Worm (Caenorhabditis elegans): ENCODE data around the gene cpi-2.
"Not testable (repeated sequence)": the region's sequence is repeated elsewhere in the genome, so short reads cannot be mapped to it uniquely, and the experiment has no call there.

cpi-2 gene

DNA sequence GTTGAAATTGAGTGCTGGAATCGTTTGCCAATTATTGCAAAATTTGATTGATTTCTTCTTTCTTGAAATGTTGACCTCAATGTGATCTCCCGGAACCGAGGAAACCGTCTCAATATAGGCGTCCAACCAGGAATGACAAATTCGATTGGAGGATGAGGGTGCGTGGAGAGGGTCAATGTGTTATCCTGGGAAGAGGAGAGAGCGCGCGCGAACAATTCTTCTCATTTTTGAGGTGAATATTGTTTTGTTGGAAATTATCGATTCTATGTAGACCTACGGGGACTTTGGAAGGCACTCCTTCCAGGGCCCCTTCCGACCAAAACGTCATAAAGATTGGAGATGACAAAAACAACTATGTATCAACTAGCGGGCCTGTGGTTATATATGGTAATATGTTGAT lies 7.3 kb upstream of the cpi-2 start:
- TF ChIP-seq ama-1 (optimal IDR thresholded peaks at IDR 0.05) (no peak), B0310.2 (tag; optimal IDR thresholded peaks at IDR 0.05) (no peak), F13C5.2 (tag; optimal IDR thresholded peaks at IDR 0.05) (no peak), tbx-11 (GFP tag; IDR thresholded peaks at IDR 0.05) (no peak), tra-4 (tag; optimal IDR thresholded peaks at IDR 0.05) (no peak), ets-7 (tag; optimal IDR thresholded peaks at IDR 0.05) (no peak), tbx-37 (GFP tag; conservative IDR thresholded peaks at IDR 0.05) (no peak), flt-1 (GFP tag; IDR thresholded peaks at IDR 0.05) (no peak), sea-1 (GFP tag; conservative IDR thresholded peaks at IDR 0.05) (no peak), ceh-36 (tag; optimal IDR thresholded peaks at IDR 0.05) (no peak), hmbx-1 (tag; optimal IDR thresholded peaks at IDR 0.05) (no peak), hmg-4 (GFP tag; optimal IDR thresholded peaks at IDR 0.05) (no peak), scrt-1 (GFP tag; IDR thresholded peaks at IDR 0.05) (no peak), pes-1 (GFP tag; IDR thresholded peaks at IDR 0.05) (no peak)

DNA sequence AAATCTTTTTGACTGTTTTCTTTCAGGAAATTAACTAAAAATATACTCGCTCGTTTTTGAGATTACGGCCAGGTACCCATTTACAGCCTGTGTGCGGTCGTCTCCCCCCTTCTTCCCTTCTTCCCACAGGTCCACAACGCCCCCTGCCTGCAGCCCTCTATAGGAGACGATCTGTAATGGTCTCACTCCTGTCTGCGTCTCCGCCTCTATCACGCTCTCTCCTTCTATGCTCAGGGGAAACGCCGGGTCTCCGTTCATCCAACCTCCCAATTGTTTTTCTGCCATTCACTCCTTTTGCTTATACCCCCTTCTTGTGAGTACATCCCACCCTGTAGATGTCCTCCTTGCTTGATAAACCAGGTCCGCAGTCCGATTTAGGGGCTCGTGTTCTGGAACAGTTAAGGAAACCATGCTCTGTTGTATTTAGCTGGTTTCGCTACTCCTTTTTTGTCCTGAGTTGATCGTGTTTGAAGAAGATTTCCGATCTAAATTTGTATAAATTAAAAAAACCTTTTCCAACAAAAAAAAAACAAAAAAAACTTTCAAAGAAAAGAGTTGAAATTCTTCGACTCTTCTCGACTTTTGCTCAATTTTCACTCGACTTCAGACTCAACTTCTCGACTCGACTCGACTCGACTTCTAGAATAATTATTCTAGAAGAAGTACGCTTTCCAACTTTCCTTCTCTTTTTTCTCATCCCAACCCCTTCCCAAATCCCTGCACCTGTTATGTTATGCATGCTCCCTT lies 5.3 kb upstream of the cpi-2 start, which contains the start of gene F29G9.1:
Gene F29G9.1 (plus strand): TSS at position 697 of the 747 bp plus-strand sequence.
- not testable (repeated sequence) for TF ChIP-seq ceh-36 (tag; optimal IDR thresholded peaks at IDR 0.05); F13C5.2 (tag; optimal IDR thresholded peaks at IDR 0.05); tbx-37 (GFP tag; conservative IDR thresholded peaks at IDR 0.05)

DNA sequence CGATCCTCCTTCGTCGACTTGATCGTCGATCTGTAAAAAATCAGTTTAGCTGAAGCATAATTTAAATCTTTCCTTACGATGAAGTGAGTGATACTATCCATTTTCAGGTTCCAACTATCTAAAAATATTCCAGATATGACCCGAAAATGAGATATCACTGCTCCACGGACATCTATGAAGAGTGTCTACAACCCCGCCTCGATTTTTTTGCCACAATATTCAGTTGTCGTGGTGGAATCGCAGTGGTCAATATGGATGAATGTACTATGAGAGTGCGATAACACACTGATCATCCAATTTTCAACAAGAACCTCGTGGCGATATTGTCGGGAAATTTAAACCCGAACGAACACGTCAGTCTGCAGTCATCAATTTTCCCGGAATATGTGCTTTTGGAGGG lies 2.5 kb upstream of the cpi-2 start, which contains the start of gene R01B10.2:
Gene R01B10.2 (minus strand): TSS at position 101 of the 400 bp plus-strand sequence.
- TF ChIP-seq scrt-1 (GFP tag; IDR thresholded peaks at IDR 0.05) = no peak
- TF ChIP-seq flt-1 (GFP tag; IDR thresholded peaks at IDR 0.05) = no peak
- no peak for TF ChIP-seq sea-1 (GFP tag; conservative IDR thresholded peaks at IDR 0.05)
- TF ChIP-seq tra-4 (tag; optimal IDR thresholded peaks at IDR 0.05) = no peak
- no peak for TF ChIP-seq pes-1 (GFP tag; IDR thresholded peaks at IDR 0.05)
- no peak for TF ChIP-seq tbx-11 (GFP tag; IDR thresholded peaks at IDR 0.05)
- TF ChIP-seq ets-7 (tag; optimal IDR thresholded peaks at IDR 0.05) = no peak
- no peak for TF ChIP-seq hmbx-1 (tag; optimal IDR thresholded peaks at IDR 0.05)
- TF ChIP-seq hnd-1 (tag; optimal IDR thresholded peaks at IDR 0.05) = no peak
- no peak for TF ChIP-seq ama-1 (optimal IDR thresholded peaks at IDR 0.05)
- TF ChIP-seq aly-1 (tag; optimal IDR thresholded peaks at IDR 0.05) = no peak
- TF ChIP-seq ceh-13 (GFP tag; optimal IDR thresholded peaks at IDR 0.05) = no peak
- TF ChIP-seq ceh-36 (tag; optimal IDR thresholded peaks at IDR 0.05) = no peak

DNA sequence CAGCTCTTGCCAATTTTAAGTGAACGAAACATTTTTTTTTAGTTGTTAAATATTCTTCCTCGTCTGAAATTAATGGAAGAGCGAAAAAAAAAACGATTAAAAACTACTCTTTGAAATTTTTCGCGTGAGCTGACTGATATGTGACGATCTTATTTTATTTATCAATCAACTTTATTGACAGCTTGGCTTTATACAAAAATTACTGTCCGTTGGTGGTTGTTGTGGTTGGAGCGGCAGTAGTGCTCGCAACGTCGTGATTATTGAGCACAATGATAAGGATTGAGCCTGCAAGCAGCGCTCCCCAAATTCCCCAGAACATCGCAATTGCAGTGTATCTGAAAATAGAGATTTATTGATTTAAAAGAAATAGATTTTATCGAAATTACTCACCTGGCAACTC lies 586 bp downstream of the cpi-2 start:
- TF ChIP-seq flt-1 (GFP tag; IDR thresholded peaks at IDR 0.05) = no peak
- TF ChIP-seq ets-7 (tag; optimal IDR thresholded peaks at IDR 0.05) = no peak
- no peak for TF ChIP-seq B0310.2 (tag; optimal IDR thresholded peaks at IDR 0.05)
- no peak for TF ChIP-seq scrt-1 (GFP tag; IDR thresholded peaks at IDR 0.05)
- TF ChIP-seq ceh-36 (tag; optimal IDR thresholded peaks at IDR 0.05) = no peak
- no peak for TF ChIP-seq aly-1 (tag; optimal IDR thresholded peaks at IDR 0.05)
- no peak for TF ChIP-seq hmbx-1 (tag; optimal IDR thresholded peaks at IDR 0.05)
- no peak for TF ChIP-seq sea-1 (GFP tag; conservative IDR thresholded peaks at IDR 0.05)
- TF ChIP-seq pes-1 (GFP tag; IDR thresholded peaks at IDR 0.05) = no peak
- no peak for TF ChIP-seq tra-4 (tag; optimal IDR thresholded peaks at IDR 0.05)
- no peak for TF ChIP-seq tbx-11 (GFP tag; IDR thresholded peaks at IDR 0.05)
- no peak for TF ChIP-seq hmg-4 (GFP tag; optimal IDR thresholded peaks at IDR 0.05)
- TF ChIP-seq hnd-1 (tag; optimal IDR thresholded peaks at IDR 0.05) = no peak
- no peak for TF ChIP-seq tbx-37 (GFP tag; conservative IDR thresholded peaks at IDR 0.05)
- no peak for TF ChIP-seq ceh-13 (GFP tag; optimal IDR thresholded peaks at IDR 0.05)
- TF ChIP-seq ama-1 (optimal IDR thresholded peaks at IDR 0.05) = no peak
- TF ChIP-seq F13C5.2 (tag; optimal IDR thresholded peaks at IDR 0.05) = no peak

DNA sequence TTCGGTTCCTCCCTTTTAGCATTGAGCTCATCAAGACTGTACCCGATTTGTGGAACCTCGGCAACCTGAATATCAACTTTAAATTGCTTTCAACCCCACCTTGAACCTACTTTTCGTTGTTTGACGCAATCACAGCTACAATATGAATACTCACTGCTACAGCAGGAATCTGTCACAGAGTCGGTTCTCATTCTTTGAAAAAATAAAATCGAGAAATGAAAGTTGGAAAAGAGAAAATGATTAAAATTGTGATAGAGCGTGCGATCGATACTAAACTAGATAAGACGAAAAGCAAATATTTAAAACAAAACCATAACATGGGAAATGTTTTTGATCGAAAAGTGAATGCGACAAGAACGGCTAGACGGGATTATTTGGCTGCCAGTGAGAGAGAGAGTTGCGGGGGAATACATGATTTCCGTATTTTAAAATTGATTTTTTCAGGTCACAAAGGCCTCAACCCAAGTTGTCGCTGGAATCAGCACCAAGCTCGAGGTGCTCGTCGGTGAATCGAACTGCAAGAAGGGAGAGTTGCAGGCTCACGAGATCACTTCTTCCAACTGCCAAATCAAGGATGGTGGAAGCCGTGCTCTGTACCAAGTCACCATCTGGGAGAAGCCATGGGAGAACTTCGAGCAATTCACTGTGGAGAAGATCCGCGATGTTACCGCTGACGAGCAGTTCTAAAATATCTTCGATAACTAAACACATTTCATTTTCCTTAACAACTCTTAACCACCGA lies 1.2 kb downstream of the cpi-2 start, which contains the start of gene R01B10.3:
Gene R01B10.3 (minus strand): TSS at position 277 of the 742 bp plus-strand sequence.
- TF ChIP-seq F13C5.2 (tag; optimal IDR thresholded peaks at IDR 0.05) (no peak), hmbx-1 (tag; optimal IDR thresholded peaks at IDR 0.05) (no peak), ama-1 (optimal IDR thresholded peaks at IDR 0.05) (no peak), sea-1 (GFP tag; conservative IDR thresholded peaks at IDR 0.05) (peak; percentile 59; the same call in 1 of the 2 replicates)

DNA sequence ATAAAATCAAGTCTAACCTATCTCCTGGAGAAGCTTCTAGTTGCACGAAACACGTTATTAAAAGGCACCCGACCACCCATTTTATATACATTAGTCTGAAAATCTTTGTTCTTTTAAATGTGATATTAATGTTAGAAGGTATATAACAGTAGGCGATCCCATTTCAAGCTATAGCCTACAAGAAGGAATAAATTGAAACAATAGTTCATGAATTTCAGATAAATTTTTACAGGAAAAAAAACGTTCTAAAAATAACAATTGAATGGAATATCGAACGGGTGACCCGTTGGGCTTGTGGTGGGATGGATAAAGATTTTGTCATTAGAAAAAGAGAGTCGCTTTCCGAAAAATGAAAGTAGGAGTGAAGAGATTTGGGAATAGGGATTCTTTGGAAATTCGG lies 4.0 kb downstream of the cpi-2 start, which contains the start of gene pgap-3:
Gene pgap-3 (minus strand): TSS at position 101 of the 400 bp plus-strand sequence.
- TF ChIP-seq aly-1 (tag; optimal IDR thresholded peaks at IDR 0.05) (no peak), B0310.2 (tag; optimal IDR thresholded peaks at IDR 0.05) (no peak), tra-4 (tag; optimal IDR thresholded peaks at IDR 0.05) (no peak), scrt-1 (GFP tag; IDR thresholded peaks at IDR 0.05) (no peak), ets-7 (tag; optimal IDR thresholded peaks at IDR 0.05) (no peak), pes-1 (GFP tag; IDR thresholded peaks at IDR 0.05) (no peak), tbx-11 (GFP tag; IDR thresholded peaks at IDR 0.05) (no peak)

DNA sequence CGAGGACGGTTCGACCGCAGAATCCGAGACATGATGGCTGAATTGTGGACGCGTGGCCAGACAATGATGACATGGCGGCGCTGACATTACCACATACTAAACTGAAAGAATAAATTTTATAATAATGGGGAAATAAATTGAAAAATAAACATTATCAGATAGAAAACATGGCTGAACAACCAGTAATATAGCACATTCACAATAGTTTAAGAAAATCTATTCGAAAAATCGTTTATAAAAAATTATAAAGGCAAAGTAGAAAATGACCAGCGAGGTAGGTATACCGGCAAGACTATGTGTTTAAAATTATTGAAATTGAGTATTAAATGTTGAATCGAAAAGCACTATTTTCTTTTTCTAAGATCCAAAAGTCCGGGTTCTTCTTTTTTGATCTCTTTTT lies 7.3 kb downstream of the cpi-2 start, which contains the start of gene jamp-1:
Gene jamp-1 (minus strand): TSS at position 101 of the 400 bp plus-strand sequence.
- TF ChIP-seq aly-1 (tag; optimal IDR thresholded peaks at IDR 0.05) (no peak), scrt-1 (GFP tag; IDR thresholded peaks at IDR 0.05) (0 out of 2 replicates have a peak, but pooled peaks have one; percentile 17)
